Worm (Caenorhabditis elegans) whole organism, L4 larva: ENCODE data around the gene fbxb-40.

Source experiments
- lin-13 ChIP-seq: fragments of 150-350 bp; optimal IDR thresholded peaks from 2 replicates; lab custom pipeline; 2014; ENCODE audit warnings: missing biosample characterization, missing genetic modification reagents, missing genetic modification characterization
- lir-3 ChIP-seq: sonication (generic microtip); optimal IDR thresholded peaks from 2 replicates; lab custom pipeline; 2016; ENCODE audit warnings: mild to moderate bottlenecking, missing genetic modification characterization, missing compliant biosample characterization
- nhr-6 ChIP-seq: fragments of 150-350 bp; optimal IDR thresholded peaks from 2 replicates; lab custom pipeline; 2014; ENCODE audit warnings: missing biosample characterization, missing genetic modification characterization
- saeg-2 ChIP-seq: fragments of 200-800 bp; sonication (Bioruptor generic); IDR thresholded peaks from 2 replicates; pipeline ENCODE4 v1.3.6; 2022; ENCODE audit warnings: missing genetic modification reagents, missing genetic modification characterization, missing compliant biosample characterization

- TF ChIP-seq lir-3 (tag; lab: Kevin White, UChicago) (no peak), saeg-2 (GFP tag; lab: Robert Waterston, UW) (no peak), nhr-6 (tag; lab: Kevin White, UChicago) (no peak), lin-13 (GFP tag; lab: Kevin White, UChicago) (no peak)
Observed at ce11 chrII:1090743-1091142, 41.0 kb upstream of the fbxb-40 start.
